Worm (Caenorhabditis elegans): Measurements from ENCODE around the gene F42G4.7.

DNA sequence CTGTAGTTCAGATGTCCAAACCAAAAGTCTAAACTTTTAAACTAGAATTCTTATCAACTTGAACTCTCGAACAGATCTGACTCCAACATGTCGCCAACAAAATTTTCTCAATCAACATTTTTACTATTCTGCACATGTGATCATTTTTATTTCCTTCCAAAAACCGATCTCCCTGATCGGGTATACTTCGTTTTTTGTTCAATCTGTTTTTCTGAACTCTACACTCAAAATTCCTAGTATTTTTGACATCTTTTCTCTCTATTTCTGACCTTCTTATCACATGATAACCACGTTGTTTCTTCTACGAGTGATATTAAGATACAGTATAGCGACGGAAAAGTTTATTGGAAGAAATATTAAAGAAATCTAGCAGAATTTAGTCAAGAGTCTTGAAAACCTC, 40.8 kb downstream of the F42G4.7 start:
- TF ChIP-seq dao-5 (tag; optimal IDR thresholded peaks at IDR 0.05) (no peak), W03F9.2 (tag; optimal IDR thresholded peaks at IDR 0.05) (no peak), him-1 (tag; optimal IDR thresholded peaks at IDR 0.05) (no peak)

Measured in whole organism, L4/young adult.